Fruit fly (Drosophila melanogaster) whole organism, prepupa: ENCODE results near the gene CG31551.
A peak's percentile ranks its signal among the peaks of the same experiment; 100 is the strongest.

Source experiments
- CG10669 ChIP-seq: fragments of 200-800 bp; sonication (Bioruptor generic); optimal IDR thresholded peaks from 3 replicates; lab custom pipeline; 2018; ENCODE audit warnings: missing biosample characterization, mild to moderate bottlenecking, missing genetic modification characterization, moderate library complexity
- CG11294 ChIP-seq: fragments of 200-800 bp; sonication (Bioruptor generic); IDR thresholded peaks from 2 replicates; pipeline ENCODE4 v1.3.6; 2022; ENCODE audit warnings: missing biosample characterization, missing genetic modification characterization
- CG11762 ChIP-seq: fragments of 200-800 bp; sonication (Bioruptor generic); optimal IDR thresholded peaks from 3 replicates; lab custom pipeline; 2016; ENCODE audit warnings: missing biosample characterization, missing genetic modification characterization; ENCODE audit not compliant: insufficient read depth
- CG11902 ChIP-seq: fragments of 200-800 bp; sonication (Bioruptor generic); optimal IDR thresholded peaks from 3 replicates; lab custom pipeline; 2016; ENCODE audit warnings: missing biosample characterization, missing genetic modification characterization
- CG15336 ChIP-seq: fragments of 200-800 bp; sonication (Bioruptor generic); IDR thresholded peaks from 2 replicates; pipeline ENCODE4 v1.3.6; 2022; ENCODE audit warnings: missing biosample characterization, missing genetic modification characterization
- CG1621 ChIP-seq: fragments of 200-800 bp; sonication (Bioruptor generic); optimal IDR thresholded peaks from 3 replicates; lab custom pipeline; 2018; ENCODE audit warnings: missing biosample characterization, mild to moderate bottlenecking, missing genetic modification characterization
- CG3032 ChIP-seq: fragments of 200-800 bp; optimal IDR thresholded peaks from 2 replicates; lab custom pipeline; 2019; ENCODE audit warnings: missing biosample characterization, mild to moderate bottlenecking, missing genetic modification characterization, moderate library complexity
- CG31627 ChIP-seq: fragments of 200-800 bp; sonication (Bioruptor generic); optimal IDR thresholded peaks from 3 replicates; lab custom pipeline; 2016; ENCODE audit warnings: missing biosample characterization, missing genetic modification characterization
- CG32006 ChIP-seq: fragments of 200-800 bp; sonication (Bioruptor generic); optimal IDR thresholded peaks from 3 replicates; lab custom pipeline; 2017; ENCODE audit warnings: missing biosample characterization, mild to moderate bottlenecking, missing genetic modification characterization
- CG34406 ChIP-seq: fragments of 200-800 bp; sonication (Bioruptor generic); optimal IDR thresholded peaks from 3 replicates; lab custom pipeline; 2016; ENCODE audit warnings: missing biosample characterization, missing genetic modification characterization
- CG3919 ChIP-seq: fragments of 200-800 bp; sonication (Bioruptor generic); optimal IDR thresholded peaks from 3 replicates; lab custom pipeline; 2016; ENCODE audit warnings: missing biosample characterization, missing genetic modification characterization
- CG4318 ChIP-seq: fragments of 200-800 bp; sonication (Bioruptor generic); optimal IDR thresholded peaks from 3 replicates; lab custom pipeline; 2017; ENCODE audit warnings: missing biosample characterization, mild to moderate bottlenecking, missing genetic modification characterization
- CG6163 ChIP-seq: fragments of 200-800 bp; sonication (Bioruptor generic); IDR thresholded peaks from 3 replicates; pipeline ENCODE4 v1.3.6; 2022; ENCODE audit warnings: missing biosample characterization, missing genetic modification characterization
- CG6276 ChIP-seq: fragments of 200-800 bp; sonication (Bioruptor generic); optimal IDR thresholded peaks from 2 replicates; lab custom pipeline; 2017; ENCODE audit warnings: missing biosample characterization, mild to moderate bottlenecking, missing genetic modification characterization
- CG6808 ChIP-seq: fragments of 200-800 bp; sonication (Bioruptor generic); optimal IDR thresholded peaks from 3 replicates; lab custom pipeline; 2017; ENCODE audit warnings: missing biosample characterization, missing genetic modification characterization, mild to moderate bottlenecking, moderate library complexity, missing genetic modification reagents
- CG6854 ChIP-seq: fragments of 200-800 bp; sonication (Bioruptor generic); optimal IDR thresholded peaks from 2 replicates; lab custom pipeline; 2017; ENCODE audit warnings: missing biosample characterization, mild to moderate bottlenecking, missing genetic modification characterization
- CG7368 ChIP-seq: fragments of 200-800 bp; sonication (Bioruptor generic); optimal IDR thresholded peaks from 3 replicates; lab custom pipeline; 2016; ENCODE audit warnings: missing biosample characterization, missing genetic modification characterization
- CG8119 ChIP-seq: fragments of 200-800 bp; sonication (Bioruptor generic); IDR thresholded peaks from 3 replicates; pipeline ENCODE4 v1.3.6; 2022; ENCODE audit warnings: missing biosample characterization, missing genetic modification characterization
- CG8319 ChIP-seq: fragments of 200-800 bp; sonication (Bioruptor generic); optimal IDR thresholded peaks from 3 replicates; lab custom pipeline; 2016; ENCODE audit warnings: missing biosample characterization, missing genetic modification characterization
- Eip75B ChIP-seq: fragments of 200-800 bp; sonication (Bioruptor generic); optimal IDR thresholded peaks from 3 replicates; lab custom pipeline; 2016; ENCODE audit warnings: missing biosample characterization, missing genetic modification characterization
- Ets21C ChIP-seq: fragments of 200-800 bp; sonication (Bioruptor generic); optimal IDR thresholded peaks from 3 replicates; lab custom pipeline; 2016; ENCODE audit warnings: missing biosample characterization, missing genetic modification characterization
- Ets96B ChIP-seq: fragments of 200-800 bp; optimal IDR thresholded peaks from 2 replicates; lab custom pipeline; 2019; ENCODE audit warnings: missing biosample characterization, mild to moderate bottlenecking, missing genetic modification characterization, moderate library complexity
- Hr38 ChIP-seq: sonication (Bioruptor generic); optimal IDR thresholded peaks from 2 replicates; lab custom pipeline; 2016; ENCODE audit warnings: missing biosample characterization, missing genetic modification characterization
- Hr39 ChIP-seq: fragments of 200-800 bp; sonication (Bioruptor generic); optimal IDR thresholded peaks from 2 replicates; lab custom pipeline; 2016; ENCODE audit warnings: missing biosample characterization, missing genetic modification characterization
- Hr4 ChIP-seq: fragments of 200-800 bp; sonication (Bioruptor generic); optimal IDR thresholded peaks from 3 replicates; lab custom pipeline; 2016; ENCODE audit warnings: missing biosample characterization, missing genetic modification characterization
- Lpt ChIP-seq: fragments of 200-800 bp; sonication (Bioruptor generic); optimal IDR thresholded peaks from 3 replicates; lab custom pipeline; 2016; ENCODE audit warnings: missing biosample characterization, missing genetic modification characterization
- Met ChIP-seq: fragments of 200-800 bp; sonication (Bioruptor generic); optimal IDR thresholded peaks from 3 replicates; lab custom pipeline; 2016; ENCODE audit warnings: missing biosample characterization, missing genetic modification characterization
- OdsH ChIP-seq: fragments of 200-800 bp; sonication (Bioruptor generic); optimal IDR thresholded peaks from 3 replicates; lab custom pipeline; 2016; ENCODE audit warnings: missing biosample characterization, missing genetic modification characterization
- Smox ChIP-seq: fragments of 200-800 bp; sonication (Bioruptor generic); optimal IDR thresholded peaks from 3 replicates; lab custom pipeline; 2016; ENCODE audit warnings: missing biosample characterization, missing genetic modification characterization
- Sox14 ChIP-seq: fragments of 200-800 bp; sonication (Bioruptor generic); optimal IDR thresholded peaks from 3 replicates; lab custom pipeline; 2016; ENCODE audit warnings: missing biosample characterization, missing genetic modification characterization
- Sox15 ChIP-seq: fragments of 200-800 bp; sonication (Bioruptor generic); optimal IDR thresholded peaks from 3 replicates; lab custom pipeline; 2016; ENCODE audit warnings: missing biosample characterization, missing genetic modification characterization
- achi ChIP-seq: fragments of 200-800 bp; sonication (Bioruptor generic); optimal IDR thresholded peaks from 3 replicates; lab custom pipeline; 2016; ENCODE audit warnings: missing biosample characterization, missing genetic modification characterization
- acj6 ChIP-seq: fragments of 200-800 bp; sonication (Bioruptor generic); optimal IDR thresholded peaks from 3 replicates; lab custom pipeline; 2016; ENCODE audit warnings: missing biosample characterization, missing genetic modification characterization
- cyc ChIP-seq: fragments of 200-800 bp; sonication (Bioruptor generic); optimal IDR thresholded peaks from 3 replicates; lab custom pipeline; 2016; ENCODE audit warnings: missing biosample characterization, missing genetic modification characterization
- dsx ChIP-seq: fragments of 200-800 bp; optimal IDR thresholded peaks from 3 replicates; lab custom pipeline; 2019; ENCODE audit warnings: missing biosample characterization, mild to moderate bottlenecking, missing genetic modification characterization, moderate library complexity; ENCODE audit not compliant: poor library complexity, severe bottlenecking
- eg ChIP-seq: fragments of 200-800 bp; sonication (Bioruptor generic); IDR thresholded peaks from 3 replicates; pipeline ENCODE4 v1.3.6; 2022; ENCODE audit warnings: missing biosample characterization, missing genetic modification characterization
- esn ChIP-seq: fragments of 200-800 bp; sonication (Bioruptor generic); optimal IDR thresholded peaks from 2 replicates; lab custom pipeline; 2016; ENCODE audit warnings: missing biosample characterization, mild to moderate bottlenecking, missing genetic modification characterization, moderate library complexity
- fd59A ChIP-seq: fragments of 200-800 bp; sonication (Bioruptor generic); optimal IDR thresholded peaks from 2 replicates; lab custom pipeline; 2017; ENCODE audit warnings: missing biosample characterization, mild to moderate bottlenecking, missing genetic modification characterization, missing genetic modification reagents
- lz ChIP-seq: fragments of 200-800 bp; sonication (Bioruptor generic); optimal IDR thresholded peaks from 3 replicates; lab custom pipeline; 2016; ENCODE audit warnings: missing biosample characterization, missing genetic modification characterization
- pdm3 ChIP-seq: fragments of 200-800 bp; sonication (Bioruptor generic); optimal IDR thresholded peaks from 3 replicates; lab custom pipeline; 2016; ENCODE audit warnings: missing biosample characterization, missing genetic modification characterization
- salr ChIP-seq, 2 experiments: fragments of 200-800 bp; sonication (Bioruptor generic); optimal IDR thresholded peaks; 3 replicates each; lab custom pipeline; 2016 to 2018; ENCODE audit warnings: missing biosample characterization in 2 of 2, missing genetic modification characterization in 2 of 2, mild to moderate bottlenecking in 1 of 2
- spab ChIP-seq: fragments of 200-800 bp; sonication (Bioruptor generic); optimal IDR thresholded peaks from 2 replicates; lab custom pipeline; 2017; ENCODE audit warnings: missing biosample characterization, mild to moderate bottlenecking, missing genetic modification characterization, missing genetic modification reagents
- ss ChIP-seq, 2 experiments: fragments of 200-800 bp; sonication (Bioruptor generic); optimal IDR thresholded peaks; 2 replicates in 1 of 2; 3 replicates in 1 of 2; lab custom pipeline; 2017 to 2018; ENCODE audit warnings: mild to moderate bottlenecking in 2 of 2, missing biosample characterization in 2 of 2, missing genetic modification characterization in 2 of 2, moderate library complexity in 1 of 2
- svp ChIP-seq: fragments of 200-800 bp; sonication (Bioruptor generic); peaks from one replicate; lab custom pipeline; 2016; ENCODE audit warnings: missing biosample characterization, missing genetic modification characterization
- topi ChIP-seq: fragments of 200-800 bp; sonication (Bioruptor generic); optimal IDR thresholded peaks from 3 replicates; lab custom pipeline; 2016; ENCODE audit warnings: missing biosample characterization, missing genetic modification characterization
- vri ChIP-seq: fragments of 200-800 bp; sonication (Bioruptor generic); optimal IDR thresholded peaks from 3 replicates; lab custom pipeline; 2016; ENCODE audit warnings: missing biosample characterization, mild to moderate bottlenecking, missing genetic modification characterization

The CG31551 gene

DNA sequence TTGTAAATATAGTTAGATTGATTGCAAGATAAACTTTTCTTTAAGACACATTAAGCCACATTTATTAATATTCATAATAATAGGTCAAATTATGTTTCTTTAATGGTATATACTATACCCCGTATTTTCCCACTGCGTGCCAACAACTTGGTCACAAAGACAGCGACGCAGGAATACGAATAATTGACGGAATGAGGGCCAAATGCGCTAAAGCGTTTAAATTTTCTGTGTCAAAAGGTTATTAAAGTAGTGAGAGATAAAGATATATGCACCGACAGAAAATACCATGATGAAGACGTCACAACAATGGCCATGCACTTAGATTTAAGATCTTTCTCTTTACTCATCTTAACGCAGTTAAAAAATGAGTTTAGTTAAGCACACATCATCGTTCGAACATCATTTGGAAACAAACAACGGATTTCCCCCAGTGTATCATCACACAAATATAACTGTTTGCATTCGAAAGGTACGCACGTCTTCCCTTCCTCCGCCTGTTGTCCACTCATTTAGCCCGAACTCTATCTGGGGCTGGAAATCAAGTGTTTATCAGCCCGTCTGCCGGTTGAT lies 7.2 kb upstream of the CG31551 start (continued):
- TF ChIP-seq salr (GFP tag; optimal IDR thresholded peaks at IDR 0.05; lab: Kevin White, UChicago) = peak; percentile 18 to 78
- peak; percentile 14 for TF ChIP-seq CG1621 (tag; lab: Kevin White, UChicago)
- peak; percentile 36 for TF ChIP-seq CG7368 (GFP tag; lab: Kevin White, UChicago)
- peak; percentile 82 for TF ChIP-seq esn (GFP tag; lab: Kevin White, UChicago)
- TF ChIP-seq topi (GFP tag; lab: Kevin White, UChicago) = peak; percentile 71
- TF ChIP-seq Lpt (GFP tag; lab: Kevin White, UChicago) = peak; percentile 17
- TF ChIP-seq CG34406 = peak; percentile 56
- TF ChIP-seq achi (GFP tag; lab: Kevin White, UChicago) = peak; percentile 54
- peak; percentile 14 for TF ChIP-seq CG11762 (GFP tag; lab: Kevin White, UChicago)
- TF ChIP-seq Hr4 = peak; percentile 67
- peak; percentile 67 for TF ChIP-seq acj6 (GFP tag; lab: Kevin White, UChicago)
- TF ChIP-seq Sox14 (GFP tag; lab: Kevin White, UChicago) = peak; percentile 57
- TF ChIP-seq Sox15 (GFP tag; lab: Kevin White, UChicago) = peak; percentile 54
- TF ChIP-seq CG6854 (GFP tag; lab: Kevin White, UChicago) = no peak
- no peak for TF ChIP-seq CG11294 (GFP tag; lab: Robert Waterston, UW)
- peak; percentile 51 for TF ChIP-seq lz (GFP tag; lab: Kevin White, UChicago)
- TF ChIP-seq Ets96B = peak; percentile 55
- peak; percentile 86 for TF ChIP-seq CG32006 (GFP tag; lab: Kevin White, UChicago)

DNA sequence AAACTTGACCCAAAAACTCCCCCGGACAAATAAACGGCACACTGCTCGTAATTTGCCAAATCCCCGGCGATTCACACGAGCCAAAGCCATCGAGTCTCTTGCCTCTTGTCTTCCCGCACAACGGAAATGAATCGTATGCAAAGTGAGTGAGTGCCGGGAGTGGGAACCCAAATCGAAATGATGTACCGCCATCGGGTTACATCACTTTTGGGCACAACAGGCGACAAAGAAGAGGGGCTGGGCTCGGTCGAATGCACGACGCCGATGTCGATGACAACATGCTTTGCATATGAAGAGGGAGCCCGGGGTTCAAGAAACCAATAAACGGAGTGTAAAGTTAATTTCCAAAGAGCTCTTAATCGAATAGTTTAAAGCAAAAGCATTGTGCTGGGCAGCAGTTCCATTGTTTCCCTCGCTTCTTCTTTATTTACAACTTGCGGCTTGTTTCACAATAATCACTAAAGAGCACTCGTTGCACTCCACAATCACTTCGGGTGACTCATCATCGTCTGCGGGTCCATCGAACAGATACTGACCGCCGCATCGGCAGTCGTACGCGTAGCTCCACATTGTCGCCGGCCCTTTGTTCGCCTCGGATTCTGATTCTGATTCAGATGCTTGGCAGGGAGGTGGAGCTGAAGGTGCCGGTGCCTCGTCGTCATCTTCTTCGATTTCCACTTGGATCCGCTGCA lies 5.8 kb upstream of the CG31551 start:
- TF ChIP-seq CG15336 (GFP tag; lab: Robert Waterston, UW) (peak; percentile 26; the same call in 1 of the 2 replicates), CG7368 (GFP tag; lab: Kevin White, UChicago) (no peak), CG11294 (GFP tag; lab: Robert Waterston, UW) (no peak), OdsH (GFP tag; lab: Kevin White, UChicago) (no peak), Smox (GFP tag; lab: Kevin White, UChicago) (no peak), Ets21C (GFP tag; lab: Kevin White, UChicago) (no peak), CG3032 (no peak), CG6808 (GFP tag; lab: Kevin White, UChicago) (peak; percentile 65), Hr39 (GFP tag; lab: Kevin White, UChicago) (no peak), spab (GFP tag; lab: Kevin White, UChicago) (peak; percentile 55), achi (GFP tag; lab: Kevin White, UChicago) (no peak), Hr4 (no peak), Ets96B (no peak), CG34406 (no peak), CG6163 (GFP tag; lab: Robert Waterston, UW) (peak; percentile 15; the same call in 1 of the 3 replicates), CG6276 (GFP tag; lab: Kevin White, UChicago) (peak; percentile 67), CG8319 (no peak), topi (GFP tag; lab: Kevin White, UChicago) (no peak), Eip75B (GFP tag; lab: Kevin White, UChicago) (peak; percentile 19), vri (GFP tag; lab: Kevin White, UChicago) (peak; percentile 72), ss (GFP tag; optimal IDR thresholded peaks at IDR 0.05; lab: Kevin White, UChicago) (peak; percentile 85 to 86), salr (GFP tag; optimal IDR thresholded peaks at IDR 0.05; lab: Kevin White, UChicago) (no peak), cyc (GFP tag; lab: Kevin White, UChicago) (no peak), CG8119 (GFP tag; lab: Robert Waterston, UW) (0 out of 3 replicates have a peak, but pooled peaks have one; percentile 25), CG10669 (GFP tag; lab: Kevin White, UChicago) (peak; percentile 25), pdm3 (GFP tag; lab: Kevin White, UChicago) (no peak), Hr38 (GFP tag; lab: Kevin White, UChicago) (no peak), CG31627 (GFP tag; lab: Kevin White, UChicago) (no peak), CG32006 (GFP tag; lab: Kevin White, UChicago) (no peak), CG11902 (GFP tag; lab: Kevin White, UChicago) (no peak), CG3919 (GFP tag; lab: Kevin White, UChicago) (peak; percentile 28), Met (GFP tag; lab: Kevin White, UChicago) (no peak), eg (GFP tag; lab: Robert Waterston, UW) (no peak), CG4318 (GFP tag; lab: Kevin White, UChicago) (no peak), CG11762 (GFP tag; lab: Kevin White, UChicago) (no peak), lz (GFP tag; lab: Kevin White, UChicago) (no peak), dsx (GFP tag; lab: Kevin White, UChicago) (peak; percentile 70), Sox15 (GFP tag; lab: Kevin White, UChicago) (no peak), svp (no peak), fd59A (GFP tag; lab: Kevin White, UChicago) (no peak)
